Worm (Caenorhabditis elegans) whole organism, L4/young adult: ENCODE data around the gene aptf-3.

Experiments
- W03F9.2 ChIP-seq: fragments of 150-350 bp; optimal IDR thresholded peaks from 2 replicates; lab custom pipeline; 2014; ENCODE audit warnings: missing biosample characterization, missing genetic modification characterization
- dao-5 ChIP-seq: sonication (generic microtip); optimal IDR thresholded peaks from 2 replicates; lab custom pipeline; 2016; ENCODE audit warnings: missing genotype, missing genetic modification characterization, moderate library complexity, missing compliant biosample characterization
- him-1 ChIP-seq: sonication (generic microtip); optimal IDR thresholded peaks from 2 replicates; lab custom pipeline; 2016; ENCODE audit warnings: missing genotype, missing genetic modification reagents, missing genetic modification characterization, missing compliant biosample characterization

The aptf-3 gene

DNA sequence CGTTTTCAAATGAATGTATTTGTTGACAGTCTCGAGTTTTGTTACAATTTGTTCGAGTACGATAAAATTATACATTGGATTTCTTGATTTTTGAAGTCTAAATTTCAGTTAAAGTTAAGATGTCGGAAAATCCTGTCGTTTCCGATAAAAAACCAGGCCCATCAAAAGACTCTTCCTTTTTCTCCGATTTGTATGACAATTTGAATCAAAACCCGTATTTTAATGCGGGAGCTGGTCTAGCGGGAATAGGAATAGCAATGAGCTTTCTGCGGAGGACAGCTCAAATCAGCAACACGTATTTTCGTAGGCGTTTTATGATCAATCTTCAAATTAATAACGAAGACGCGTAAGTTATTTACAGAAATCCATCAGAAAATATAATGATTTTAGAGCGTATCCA, 23.0 kb upstream of the aptf-3 start, which contains the start of gene bcs-1:
Gene bcs-1 (plus strand): TSS at position 109 of the 400 bp plus-strand sequence.
- TF ChIP-seq him-1 (tag; lab: Kevin White, UChicago) (no peak), dao-5 (tag; lab: Kevin White, UChicago) (no peak), W03F9.2 (tag; lab: Kevin White, UChicago) (no peak)

DNA sequence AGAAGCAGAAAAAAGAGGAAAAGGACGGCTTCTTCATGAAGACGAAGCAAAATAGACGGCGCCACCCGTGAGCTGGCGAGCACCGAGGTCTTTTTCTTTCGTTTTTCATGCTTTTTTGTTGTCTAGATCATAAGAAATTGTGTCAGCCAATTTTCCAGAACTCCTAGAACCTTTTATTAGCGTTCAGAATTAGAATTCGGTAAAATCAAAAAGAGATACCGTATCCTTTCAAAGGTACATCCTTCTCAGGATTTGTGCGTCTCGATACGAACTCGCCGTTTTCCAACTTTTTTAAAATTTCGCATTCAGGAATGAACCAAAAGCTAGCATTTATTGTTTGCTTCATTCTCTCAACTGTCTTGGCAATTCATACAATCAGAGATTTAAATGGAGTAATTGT, 20.9 kb upstream of the aptf-3 start, which contains the start of gene F54C9.7:
Gene F54C9.7 (plus strand): TSS at position 301 of the 400 bp plus-strand sequence.
- no peak for TF ChIP-seq dao-5 (tag; lab: Kevin White, UChicago)
- no peak for TF ChIP-seq W03F9.2 (tag; lab: Kevin White, UChicago)
- no peak for TF ChIP-seq him-1 (tag; lab: Kevin White, UChicago)

DNA sequence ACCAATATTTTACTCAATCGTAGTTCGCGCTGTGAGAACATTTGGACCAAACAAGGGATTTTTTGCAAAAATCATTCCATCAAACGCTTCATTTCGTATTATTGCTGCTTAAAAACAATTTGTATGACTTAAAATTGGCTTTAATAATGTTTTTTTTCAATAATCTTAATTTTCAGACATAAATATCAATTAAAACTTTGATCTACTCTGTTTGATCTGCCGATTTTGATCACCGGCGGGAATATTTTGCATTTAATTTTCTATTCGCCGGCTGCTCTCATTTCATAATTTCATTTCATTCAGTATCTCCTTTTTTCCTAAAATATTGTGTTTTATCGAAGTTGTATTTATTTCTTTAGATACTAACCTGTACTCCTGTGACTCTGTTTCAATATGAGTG, 18.8 kb upstream of the aptf-3 start, which contains the start of gene puf-5:
Gene puf-5 (plus strand): TSS at position 358 of the 400 bp plus-strand sequence.
- TF ChIP-seq him-1 (tag; lab: Kevin White, UChicago), result no peak

DNA sequence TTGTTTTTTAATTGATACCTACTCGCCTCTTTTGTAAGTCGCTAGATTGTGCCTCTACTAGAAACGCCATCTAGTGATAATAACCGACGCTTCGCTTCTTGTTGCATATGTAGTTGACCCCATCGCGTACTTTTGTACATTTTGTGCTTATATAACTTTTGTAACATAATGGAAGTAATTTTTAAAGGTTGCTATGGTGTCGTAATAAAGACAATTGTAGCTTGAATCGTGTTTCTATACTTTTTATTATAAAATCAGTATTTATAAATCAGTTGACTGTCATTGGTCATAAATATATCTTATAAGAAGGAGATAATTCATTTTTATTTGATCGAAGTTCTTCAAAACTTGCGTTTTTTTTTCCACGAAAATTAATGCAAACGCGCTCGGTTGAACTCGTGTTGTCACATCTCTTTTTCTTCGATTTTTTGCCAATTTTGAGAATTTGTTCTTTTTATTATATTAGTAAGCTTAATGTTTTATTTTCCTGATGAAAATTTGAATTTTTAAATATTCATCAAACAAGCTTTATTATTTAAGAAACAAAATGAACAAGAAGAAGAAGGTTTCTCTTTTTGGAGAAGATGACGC, 16.4 kb upstream of the aptf-3 start, which contains the start of gene F54C9.9:
Gene F54C9.9 (plus strand): TSS at position 541 of the 591 bp plus-strand sequence.
- TF ChIP-seq dao-5 (tag; lab: Kevin White, UChicago), result no peak
- TF ChIP-seq him-1 (tag; lab: Kevin White, UChicago), result no peak
- TF ChIP-seq W03F9.2 (tag; lab: Kevin White, UChicago), result no peak

DNA sequence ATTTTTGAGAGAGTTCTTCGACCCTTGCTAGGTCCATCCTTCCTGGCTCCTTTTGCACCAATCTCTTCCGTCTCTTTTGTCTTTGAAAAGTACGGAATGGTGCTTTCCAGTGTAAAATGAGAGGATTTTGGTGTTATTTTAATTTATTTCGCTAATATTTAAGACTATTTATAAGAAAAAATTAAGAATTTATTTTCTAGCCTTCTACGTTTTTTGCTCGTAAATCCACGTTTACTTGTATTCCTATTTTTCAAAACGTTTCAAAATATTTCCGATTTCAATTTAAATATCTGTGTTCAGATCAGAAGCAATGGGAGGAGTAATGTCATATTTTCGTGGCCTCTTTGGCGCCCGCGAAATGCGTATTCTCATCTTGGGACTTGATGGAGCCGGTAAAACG, 12.3 kb upstream of the aptf-3 start, which contains the start of gene arl-1:
Gene arl-1 (plus strand): TSS at position 301 of the 400 bp plus-strand sequence.
- no peak for TF ChIP-seq him-1 (tag; lab: Kevin White, UChicago)
- no peak for TF ChIP-seq W03F9.2 (tag; lab: Kevin White, UChicago)
- TF ChIP-seq dao-5 (tag; lab: Kevin White, UChicago), result no peak

DNA sequence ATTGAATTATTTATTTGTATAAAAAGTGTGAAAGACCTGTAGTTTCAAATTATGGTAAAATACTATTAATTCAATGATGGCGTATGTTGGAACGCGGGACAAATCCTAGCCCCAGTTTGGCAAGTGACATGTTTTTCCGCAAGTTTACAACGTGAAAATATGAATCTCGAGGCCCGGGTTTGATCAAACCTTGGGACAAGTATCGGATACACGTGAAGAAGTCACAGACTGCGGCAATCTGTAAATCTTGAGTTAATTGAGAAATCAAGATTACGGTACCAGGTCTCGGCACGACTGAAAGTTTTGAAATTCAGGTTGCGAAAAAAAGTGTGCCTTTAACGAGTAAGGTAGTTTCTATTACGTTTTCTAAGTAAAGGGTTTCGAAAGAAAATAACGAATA, 11.0 kb upstream of the aptf-3 start:
- no peak for TF ChIP-seq him-1 (tag; lab: Kevin White, UChicago)
- no peak for TF ChIP-seq dao-5 (tag; lab: Kevin White, UChicago)
- no peak for TF ChIP-seq W03F9.2 (tag; lab: Kevin White, UChicago)

DNA sequence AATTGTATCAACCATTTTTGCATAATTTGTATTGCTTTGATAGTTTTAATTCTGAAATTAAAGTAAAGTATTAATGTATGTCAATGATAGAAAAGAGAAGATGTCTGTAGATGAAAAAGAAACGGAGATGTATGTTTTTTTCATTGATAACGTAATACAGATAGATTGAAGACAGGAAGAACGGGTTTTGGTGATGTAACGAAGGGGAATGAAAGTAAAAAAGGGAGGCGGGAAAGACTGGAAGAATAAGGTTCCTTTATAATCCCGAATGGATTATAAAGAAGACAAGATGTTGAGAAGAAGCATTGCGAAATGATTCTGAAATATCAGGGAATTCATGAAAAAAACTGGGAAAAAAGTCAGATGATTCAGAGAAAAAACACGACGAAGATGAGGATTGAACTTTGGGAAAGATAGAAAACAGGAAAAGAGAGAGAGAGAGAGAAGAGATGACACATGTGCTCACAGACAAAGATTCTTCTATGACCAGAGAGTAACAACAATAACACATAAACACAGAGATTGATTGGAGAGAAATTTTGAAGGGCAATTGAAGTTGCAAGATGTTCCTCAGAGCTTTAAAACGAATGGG, 8.9 kb upstream of the aptf-3 start, which contains the start of gene F54C9.11:
Gene F54C9.11 (minus strand): TSS at position 51 of the 592 bp plus-strand sequence.
- TF ChIP-seq dao-5 (tag; lab: Kevin White, UChicago) (no peak), him-1 (tag; lab: Kevin White, UChicago) (no peak), W03F9.2 (tag; lab: Kevin White, UChicago) (no peak)

DNA sequence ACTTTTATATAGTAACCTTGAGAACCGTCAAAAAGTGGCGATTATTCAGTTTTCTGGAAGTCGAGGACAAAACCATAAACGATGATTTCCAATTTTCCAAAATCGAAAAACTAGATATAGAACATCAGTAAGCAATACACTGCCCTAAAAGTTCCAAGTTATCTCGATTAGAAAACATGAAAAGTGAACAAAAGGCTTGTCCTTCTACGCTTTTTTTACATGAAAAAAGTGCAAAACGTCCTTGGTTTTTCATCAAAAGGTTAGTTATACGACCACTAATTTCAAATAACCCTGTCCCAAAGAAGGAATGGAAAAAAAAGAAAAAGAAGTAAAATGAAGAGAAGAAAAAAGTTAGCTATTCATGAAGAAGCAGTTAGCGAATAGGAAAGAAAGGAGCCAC, 8.1 kb upstream of the aptf-3 start:
- no peak for TF ChIP-seq dao-5 (tag; lab: Kevin White, UChicago)
- no peak for TF ChIP-seq W03F9.2 (tag; lab: Kevin White, UChicago)
- no peak for TF ChIP-seq him-1 (tag; lab: Kevin White, UChicago)

DNA sequence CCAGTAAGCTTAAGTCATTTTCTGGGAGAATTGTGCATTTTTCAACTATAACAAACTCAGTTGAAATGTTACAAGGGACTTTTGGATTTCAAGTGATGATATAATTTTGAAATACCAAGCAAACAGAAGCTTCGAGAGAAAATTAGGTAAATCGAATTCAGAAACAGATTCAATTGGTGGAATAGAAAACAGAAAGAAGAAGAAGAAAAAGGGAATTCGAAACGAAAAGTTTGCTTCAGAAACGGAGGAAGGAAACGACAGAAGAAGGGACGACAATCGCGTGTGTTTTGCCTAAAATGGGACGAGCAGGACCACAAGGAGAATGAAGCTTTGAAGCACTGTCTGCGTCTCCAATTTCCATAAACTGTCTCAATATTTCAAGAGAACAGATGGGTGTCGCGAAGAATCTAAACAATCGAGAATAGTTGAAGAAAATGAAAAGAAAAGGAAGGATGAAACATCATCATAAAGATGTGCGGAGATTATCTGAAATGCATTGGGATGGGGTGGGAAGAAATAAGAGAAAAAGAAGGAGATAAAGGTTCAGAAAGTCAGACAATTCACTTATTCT, 6.2 kb upstream of the aptf-3 start:
- no peak for TF ChIP-seq W03F9.2 (tag; lab: Kevin White, UChicago)
- TF ChIP-seq dao-5 (tag; lab: Kevin White, UChicago), result no peak
- TF ChIP-seq him-1 (tag; lab: Kevin White, UChicago), result no peak

DNA sequence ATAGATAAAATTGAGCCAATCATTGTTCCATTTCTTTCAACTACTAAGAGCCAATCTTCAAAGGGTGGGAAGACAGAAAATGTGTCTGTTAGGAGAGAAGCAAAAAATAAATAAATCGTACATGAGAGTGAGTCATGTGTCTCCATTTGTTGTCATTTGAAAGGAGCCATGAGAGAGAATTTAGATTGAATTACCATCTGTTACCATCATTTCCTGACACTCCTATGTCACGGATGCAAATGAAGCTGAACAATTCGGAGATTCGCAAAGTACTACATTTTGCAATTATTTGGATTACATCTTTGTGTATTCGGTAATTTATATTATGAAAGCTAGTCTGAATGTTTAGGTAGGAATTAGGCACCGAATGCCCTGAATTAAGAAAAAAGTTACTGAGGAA, 5.5 kb upstream of the aptf-3 start:
- no peak for TF ChIP-seq him-1 (tag; lab: Kevin White, UChicago)
- TF ChIP-seq W03F9.2 (tag; lab: Kevin White, UChicago), result no peak
- TF ChIP-seq dao-5 (tag; lab: Kevin White, UChicago), result no peak

DNA sequence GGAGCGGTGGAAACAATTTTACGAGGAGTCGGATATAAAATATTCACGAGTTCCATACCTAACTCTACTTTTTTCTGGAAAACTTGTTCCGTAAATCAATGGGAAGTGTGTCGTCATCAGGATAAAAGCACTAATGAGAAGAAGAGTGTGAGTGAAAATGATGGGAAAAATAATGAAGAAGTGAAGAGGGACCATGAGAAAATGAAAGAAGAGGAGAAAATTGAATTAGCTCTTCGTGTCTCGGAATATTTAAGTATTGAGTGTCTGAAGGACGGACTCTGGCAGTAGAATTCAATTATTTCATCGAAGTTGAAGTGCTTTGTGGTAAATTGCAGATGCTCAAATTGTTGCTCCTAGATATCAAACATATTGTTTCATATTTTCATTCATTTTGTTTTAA, 4.8 kb upstream of the aptf-3 start:
- TF ChIP-seq W03F9.2 (tag; lab: Kevin White, UChicago), result no peak
- TF ChIP-seq him-1 (tag; lab: Kevin White, UChicago), result no peak
- no peak for TF ChIP-seq dao-5 (tag; lab: Kevin White, UChicago)

DNA sequence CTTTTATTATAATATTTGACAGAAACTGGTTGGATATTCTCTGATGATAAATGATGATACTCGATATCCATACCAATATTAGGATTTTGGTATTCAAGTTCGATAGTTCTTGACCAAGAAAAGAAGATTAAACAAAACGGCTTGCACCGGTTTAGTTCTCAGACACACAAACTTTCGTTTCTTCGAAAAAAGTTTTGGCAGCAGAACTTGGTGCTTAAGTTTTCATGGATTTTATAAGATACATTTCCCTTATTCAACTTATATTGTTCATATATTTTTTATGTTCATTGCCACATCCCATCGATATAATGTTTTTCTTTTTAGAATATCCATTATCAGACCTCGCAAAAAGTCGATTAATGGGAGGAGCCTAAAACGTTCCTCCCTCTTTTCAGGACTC, 3.3 kb upstream of the aptf-3 start, which contains the start of gene aptf-4:
Gene aptf-4 (plus strand): TSS at position 301 of the 400 bp plus-strand sequence.
- no peak for TF ChIP-seq dao-5 (tag; lab: Kevin White, UChicago)
- no peak for TF ChIP-seq him-1 (tag; lab: Kevin White, UChicago)

DNA sequence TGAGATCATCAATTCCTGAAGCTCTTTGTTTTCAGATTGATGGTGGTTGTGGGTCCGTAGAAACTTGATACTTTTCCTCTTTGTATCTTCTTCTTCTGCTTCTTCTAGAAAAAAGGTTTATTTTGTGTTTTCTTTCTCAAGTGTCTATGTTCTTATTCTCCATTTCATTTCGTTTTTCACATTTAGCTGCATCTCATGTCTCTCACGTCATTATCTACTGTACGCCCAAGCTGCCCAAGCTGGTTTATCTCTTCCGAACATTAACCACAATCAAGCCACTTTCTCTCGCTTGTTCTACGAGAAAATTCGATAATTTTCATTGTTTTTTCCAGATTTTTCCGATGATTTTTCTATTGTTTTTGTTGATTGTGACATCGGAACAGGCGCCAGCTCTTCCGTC, 5.2 kb downstream of the aptf-3 start, which contains the start of gene F28C6.5:
Gene F28C6.5 (plus strand): TSS at position 301 of the 400 bp plus-strand sequence.
- TF ChIP-seq dao-5 (tag; lab: Kevin White, UChicago), result no peak
- TF ChIP-seq him-1 (tag; lab: Kevin White, UChicago), result no peak
- no peak for TF ChIP-seq W03F9.2 (tag; lab: Kevin White, UChicago)
